Worm (Caenorhabditis elegans): Measurements from ENCODE around the gene F09B12.7.

F09B12.7 gene

ce11 chrX:15094973-15095372, at the start of gene F09B12.7:
TSS of gene F09B12.7 (minus strand) at chrX:15095073.
- TF ChIP-seq unc-55 (GFP tag; optimal IDR thresholded peaks at IDR 0.05) (no peak), lin-13 (GFP tag; optimal IDR thresholded peaks at IDR 0.05) (no peak), nhr-10 (tag; optimal IDR thresholded peaks at IDR 0.05) (no peak)

- TF ChIP-seq unc-62 (GFP tag; optimal IDR thresholded peaks at IDR 0.05): no peak
- TF ChIP-seq R02D3.7 (tag; optimal IDR thresholded peaks at IDR 0.05): no peak
- TF ChIP-seq mdl-1 (tag; optimal IDR thresholded peaks at IDR 0.05): no peak
- TF ChIP-seq ama-1 (optimal IDR thresholded peaks at IDR 0.05): no peak
- no peak for TF ChIP-seq gmeb-1 (tag; optimal IDR thresholded peaks at IDR 0.05)
- TF ChIP-seq lin-39 (tag; optimal IDR thresholded peaks at IDR 0.05): no peak
- TF ChIP-seq nhr-129 (tag; optimal IDR thresholded peaks at IDR 0.05): no peak
- no peak for TF ChIP-seq Y55F3AM.14 (GFP tag; optimal IDR thresholded peaks at IDR 0.05)
- TF ChIP-seq C34F6.9 (tag; optimal IDR thresholded peaks at IDR 0.05): no peak
- TF ChIP-seq sma-9 (GFP tag; optimal IDR thresholded peaks at IDR 0.05): no peak
- TF ChIP-seq sma-9 (tag; optimal IDR thresholded peaks at IDR 0.05): no peak
- TF ChIP-seq nhr-12 (tag; optimal IDR thresholded peaks at IDR 0.05): no peak
- no peak for TF ChIP-seq sem-4 (tag; optimal IDR thresholded peaks at IDR 0.05)
These were observed 40.1 kb upstream of the F09B12.7 start for ce11 chrX:15134941-15135340.

- TF ChIP-seq unc-62 (GFP tag; optimal IDR thresholded peaks at IDR 0.05) (no peak), elt-1 (tag; optimal IDR thresholded peaks at IDR 0.05) (no peak), ama-1 (optimal IDR thresholded peaks at IDR 0.05) (no peak), ceh-82 (tag; optimal IDR thresholded peaks at IDR 0.05) (no peak), lin-11 (tag; optimal IDR thresholded peaks at IDR 0.05) (no peak), nhr-23 (tag; optimal IDR thresholded peaks at IDR 0.05) (no peak), zag-1 (tag; optimal IDR thresholded peaks at IDR 0.05) (no peak), Y55F3AM.14 (GFP tag; optimal IDR thresholded peaks at IDR 0.05) (no peak), unc-39 (tag; optimal IDR thresholded peaks at IDR 0.05) (no peak), nhr-129 (tag; optimal IDR thresholded peaks at IDR 0.05) (no peak), sem-4 (tag; optimal IDR thresholded peaks at IDR 0.05) (no peak), mab-5 (tag; optimal IDR thresholded peaks at IDR 0.05) (no peak), peb-1 (tag; optimal IDR thresholded peaks at IDR 0.05) (no peak), ztf-4 (tag; optimal IDR thresholded peaks at IDR 0.05) (no peak), nhr-10 (tag; optimal IDR thresholded peaks at IDR 0.05) (no peak), nhr-237 (tag; optimal IDR thresholded peaks at IDR 0.05) (no peak), nhr-12 (tag; optimal IDR thresholded peaks at IDR 0.05) (no peak), gmeb-1 (tag; optimal IDR thresholded peaks at IDR 0.05) (no peak), R02D3.7 (tag; optimal IDR thresholded peaks at IDR 0.05) (no peak)
These were observed 38.3 kb upstream of the F09B12.7 start for ce11 chrX:15133180-15133579.

- TF ChIP-seq gmeb-1 (tag; optimal IDR thresholded peaks at IDR 0.05) (no peak), aly-2 (tag; optimal IDR thresholded peaks at IDR 0.05) (no peak), blmp-1 (tag; optimal IDR thresholded peaks at IDR 0.05; ENCODE audit: insufficient read depth) (no peak), mbf-1 (tag; optimal IDR thresholded peaks at IDR 0.05) (no peak), nhr-77 (tag; optimal IDR thresholded peaks at IDR 0.05) (no peak), ztf-4 (tag; optimal IDR thresholded peaks at IDR 0.05) (no peak), lin-13 (GFP tag; optimal IDR thresholded peaks at IDR 0.05) (no peak), ztf-1 (GFP tag; conservative IDR thresholded peaks at IDR 0.05) (no peak), sma-3 (GFP tag; optimal IDR thresholded peaks at IDR 0.05) (no peak), nhr-11 (tag; optimal IDR thresholded peaks at IDR 0.05) (no peak), nhr-23 (tag; optimal IDR thresholded peaks at IDR 0.05) (no peak), ZK546.5 (tag; optimal IDR thresholded peaks at IDR 0.05) (no peak), peb-1 (tag; optimal IDR thresholded peaks at IDR 0.05) (no peak), nhr-10 (tag; optimal IDR thresholded peaks at IDR 0.05) (no peak)
These were observed 37.2 kb upstream of the F09B12.7 start for ce11 chrX:15132073-15132472.

ce11 chrX:15128184-15128583, 33.3 kb upstream of the F09B12.7 start:
- TF ChIP-seq C34F6.9 (tag; optimal IDR thresholded peaks at IDR 0.05): peak; percentile 2
- no peak for TF ChIP-seq lin-11 (tag; optimal IDR thresholded peaks at IDR 0.05)

ce11 chrX:15127338-15127737, 32.5 kb upstream of the F09B12.7 start:
- TF ChIP-seq sma-9 (GFP tag; optimal IDR thresholded peaks at IDR 0.05) (no peak), sma-9 (tag; optimal IDR thresholded peaks at IDR 0.05) (no peak), ZK546.5 (tag; optimal IDR thresholded peaks at IDR 0.05) (no peak), crh-2 (tag; optimal IDR thresholded peaks at IDR 0.05) (no peak), zag-1 (tag; optimal IDR thresholded peaks at IDR 0.05) (no peak), ztf-1 (GFP tag; conservative IDR thresholded peaks at IDR 0.05) (no peak), nhr-23 (tag; optimal IDR thresholded peaks at IDR 0.05) (no peak), elt-1 (tag; optimal IDR thresholded peaks at IDR 0.05) (no peak), egl-27 (tag; optimal IDR thresholded peaks at IDR 0.05) (no peak), unc-39 (tag; optimal IDR thresholded peaks at IDR 0.05) (no peak), aly-2 (tag; optimal IDR thresholded peaks at IDR 0.05) (no peak), lin-39 (tag; optimal IDR thresholded peaks at IDR 0.05) (no peak), lin-13 (GFP tag; optimal IDR thresholded peaks at IDR 0.05) (no peak), blmp-1 (tag; optimal IDR thresholded peaks at IDR 0.05; ENCODE audit: insufficient read depth) (no peak), unc-55 (GFP tag; optimal IDR thresholded peaks at IDR 0.05) (no peak), dmd-4 (tag; optimal IDR thresholded peaks at IDR 0.05) (no peak)

Measured in whole organism, L2 larva.